Fruit fly (Drosophila melanogaster): ENCODE measurements around the gene Kat60.
A peak's percentile ranks its signal among the peaks of the same experiment; 100 is the strongest.

Kat60 gene

DNA sequence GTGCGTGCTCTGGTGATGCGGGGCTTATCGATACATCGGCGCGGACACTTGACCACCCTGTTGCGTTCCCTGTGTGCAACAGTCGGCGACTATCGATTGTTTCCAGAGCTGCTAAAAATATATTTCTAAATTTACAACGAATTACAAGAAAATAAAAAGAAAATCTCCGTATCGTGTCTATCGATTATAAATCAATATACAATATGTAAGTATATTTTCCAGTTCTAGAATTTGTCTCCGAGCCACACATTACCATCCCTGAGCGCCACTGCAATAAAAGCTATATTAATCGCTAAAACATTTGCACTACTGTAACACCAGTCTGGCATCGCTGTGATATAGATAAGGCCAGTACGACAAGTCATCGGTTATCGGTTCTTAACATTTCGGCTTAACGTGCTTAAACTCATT, at the start of gene Kat60, which contains the start of gene Mms19:
Kat60 (minus strand) TSS at position 13 of the 411 bp plus-strand sequence.
Mms19 (plus strand) TSS at position 347 of the 411 bp plus-strand sequence.
- no peak for TF ChIP-seq CG17801 (GFP tag; optimal IDR thresholded peaks at IDR 0.05; ENCODE audit: partially characterized antibody)

DNA sequence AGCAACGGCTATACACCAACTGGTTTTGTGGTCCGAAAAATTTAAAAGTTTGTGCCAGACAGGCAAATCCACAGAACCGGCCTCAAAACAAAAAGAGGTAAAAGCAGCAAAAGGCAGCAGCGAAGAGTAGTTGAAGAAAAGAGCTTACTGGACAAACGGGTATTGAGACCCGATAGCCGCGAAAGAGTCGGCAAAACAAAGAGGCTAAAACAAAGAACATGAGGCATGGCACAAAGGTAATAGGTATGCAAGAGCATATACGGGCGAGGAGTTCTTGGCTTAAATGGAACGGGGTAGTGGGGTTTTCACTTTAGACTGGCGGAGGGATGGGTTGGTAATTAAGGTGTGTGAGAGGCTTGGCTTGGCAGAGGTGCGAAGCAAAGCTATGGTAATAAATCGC, 49.1 kb upstream of the Kat60 start:
- peak; percentile 16 for TF ChIP-seq CG17801 (GFP tag; optimal IDR thresholded peaks at IDR 0.05; ENCODE audit: partially characterized antibody)

DNA sequence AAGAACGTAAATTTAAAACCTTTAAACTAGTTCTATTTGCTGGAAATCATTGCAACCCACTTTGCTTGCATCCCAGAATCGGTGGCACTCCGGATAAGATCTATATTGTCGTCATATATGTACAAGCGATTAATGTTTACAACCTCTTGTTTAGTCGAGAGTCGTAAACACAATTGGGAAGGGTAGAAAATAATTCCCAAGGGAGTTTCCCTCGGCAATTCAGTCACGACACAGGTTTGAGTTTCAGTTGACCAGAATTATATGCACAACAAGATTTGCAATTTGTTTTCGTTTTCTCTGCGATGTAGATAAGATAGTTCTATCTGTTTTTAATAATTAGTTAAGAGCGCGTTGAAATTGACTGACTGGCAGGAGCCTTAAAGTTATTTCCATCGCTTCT, 48.4 kb upstream of the Kat60 start:
- TF ChIP-seq CG17801 (GFP tag; optimal IDR thresholded peaks at IDR 0.05; ENCODE audit: partially characterized antibody) = no peak

DNA sequence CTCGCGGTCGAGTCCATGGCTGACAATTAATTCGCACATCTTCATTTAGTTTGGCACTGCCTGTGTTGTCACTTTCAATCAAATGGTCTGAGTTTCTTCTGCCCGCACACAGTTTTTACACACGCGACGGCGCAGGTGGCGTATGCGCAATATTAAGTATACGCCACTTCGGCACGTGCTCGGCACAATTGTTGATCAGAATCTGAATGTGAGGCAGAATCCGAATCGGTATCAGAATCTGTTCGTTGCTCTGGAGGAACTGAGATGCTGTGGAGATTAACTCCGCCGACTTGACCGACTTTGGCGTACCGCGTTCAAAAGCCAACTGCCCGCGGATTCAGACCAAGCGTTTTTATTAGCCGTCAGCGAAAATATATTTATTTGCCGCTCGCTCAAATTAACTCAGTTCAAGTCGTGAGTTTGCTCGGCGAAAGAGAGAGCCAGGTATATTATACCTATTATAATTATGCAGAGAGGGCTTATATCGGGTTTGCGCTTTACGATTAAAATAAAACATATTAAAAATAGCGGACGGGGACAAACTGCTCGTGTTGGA, 47.7 kb upstream of the Kat60 start:
- TF ChIP-seq CG17801 (GFP tag; optimal IDR thresholded peaks at IDR 0.05; ENCODE audit: partially characterized antibody) = no peak

DNA sequence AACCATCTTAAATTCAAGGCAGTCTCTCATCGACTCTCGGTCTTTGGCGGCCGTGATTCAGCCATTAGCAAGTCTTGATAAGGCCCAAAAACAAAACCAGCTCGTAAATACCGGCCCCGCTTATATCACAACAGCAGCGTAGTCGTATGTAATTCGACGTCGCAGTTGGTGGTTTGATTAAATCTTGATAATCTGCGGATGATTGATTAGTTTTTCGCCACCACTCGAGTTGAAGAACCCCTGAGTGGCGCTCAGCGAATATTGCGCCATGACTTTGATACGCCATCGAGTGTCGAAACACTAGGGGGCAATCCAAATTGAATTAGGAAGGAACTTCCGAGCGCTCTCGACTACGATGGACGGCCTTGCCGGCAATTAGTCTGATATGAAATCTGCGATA, 46.6 kb upstream of the Kat60 start:
- no peak for TF ChIP-seq CG17801 (GFP tag; optimal IDR thresholded peaks at IDR 0.05; ENCODE audit: partially characterized antibody)

DNA sequence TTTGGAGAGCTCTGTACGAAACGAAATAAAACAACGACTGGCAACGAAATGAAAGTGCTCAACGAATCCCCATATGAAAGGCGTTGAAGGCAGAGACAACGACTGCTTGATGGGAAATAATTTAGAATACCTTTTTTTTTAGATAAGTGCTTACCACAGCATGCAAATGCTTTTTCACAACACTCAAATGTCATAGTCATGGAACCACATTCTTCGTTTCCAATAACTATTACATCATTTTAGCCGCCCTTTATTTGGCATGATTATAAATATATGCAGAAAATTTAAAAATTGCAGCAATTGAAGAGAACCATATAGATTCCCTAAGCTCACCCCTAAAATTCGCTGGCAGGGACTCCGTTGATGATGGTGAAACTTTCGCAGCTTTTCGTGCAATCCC, 45.7 kb upstream of the Kat60 start, which contains the start of gene CG31538:
CG31538 (minus strand) TSS at position 101 of the 400 bp plus-strand sequence.
- TF ChIP-seq CG17801 (GFP tag; optimal IDR thresholded peaks at IDR 0.05; ENCODE audit: partially characterized antibody) = no peak

DNA sequence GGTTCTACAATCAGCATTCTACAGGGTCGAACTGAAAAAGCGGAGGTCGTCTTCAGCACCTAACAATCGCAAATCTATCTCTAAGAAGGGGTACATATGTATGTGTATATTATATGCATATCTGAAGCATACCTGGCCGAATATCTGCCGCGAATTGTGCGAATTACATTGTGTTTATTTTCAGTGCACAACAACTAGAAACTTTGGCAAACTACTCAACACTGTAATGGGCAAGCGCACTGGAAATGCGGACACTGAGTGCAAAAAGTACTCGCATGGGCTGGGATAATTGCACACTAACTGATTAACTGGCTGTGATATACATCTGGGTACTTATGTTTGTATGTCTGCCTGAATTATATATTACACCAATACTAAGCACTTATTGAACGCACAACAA, 38.8 kb upstream of the Kat60 start:
- peak; percentile 14 for TF ChIP-seq CG17801 (GFP tag; optimal IDR thresholded peaks at IDR 0.05; ENCODE audit: partially characterized antibody)

DNA sequence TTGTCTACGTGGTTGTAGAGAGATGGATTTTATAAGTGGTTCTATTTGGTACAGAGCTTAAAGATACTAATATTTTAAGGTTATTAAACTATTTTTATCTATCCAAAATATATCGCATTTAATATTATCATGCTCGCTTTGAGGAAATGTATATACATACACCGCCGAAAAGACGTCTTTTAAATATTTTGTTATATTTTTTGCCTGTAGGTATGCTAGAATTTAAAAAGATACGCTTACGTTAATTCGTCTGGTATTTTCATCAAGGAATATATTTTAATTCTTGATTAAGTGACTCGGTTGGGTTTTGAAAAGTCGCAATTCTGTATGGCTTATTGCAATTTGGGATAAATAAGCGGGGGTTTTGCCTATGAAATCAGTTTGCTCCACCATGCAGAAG, 36.5 kb upstream of the Kat60 start:
- TF ChIP-seq CG17801 (GFP tag; optimal IDR thresholded peaks at IDR 0.05; ENCODE audit: partially characterized antibody) = no peak

DNA sequence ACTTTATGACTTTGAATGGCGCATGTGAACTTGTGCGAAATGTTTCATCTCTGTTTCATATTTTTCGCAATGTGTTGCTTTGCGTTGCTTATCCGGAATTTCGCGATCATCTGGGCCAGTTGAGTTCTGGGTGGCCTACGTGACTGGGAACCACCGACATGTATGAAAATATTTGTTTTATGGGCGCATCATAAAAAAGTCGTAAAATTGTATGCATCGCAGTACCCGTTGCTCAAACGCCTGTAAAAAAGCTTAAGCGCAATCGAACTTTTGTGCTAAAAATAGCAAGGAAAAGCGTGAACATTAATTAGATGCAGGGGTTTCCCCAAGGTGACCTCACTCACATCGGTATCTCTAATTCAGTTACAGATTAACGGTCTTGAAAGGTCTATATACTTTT, 34.3 kb upstream of the Kat60 start:
- no peak for TF ChIP-seq CG17801 (GFP tag; optimal IDR thresholded peaks at IDR 0.05; ENCODE audit: partially characterized antibody)

DNA sequence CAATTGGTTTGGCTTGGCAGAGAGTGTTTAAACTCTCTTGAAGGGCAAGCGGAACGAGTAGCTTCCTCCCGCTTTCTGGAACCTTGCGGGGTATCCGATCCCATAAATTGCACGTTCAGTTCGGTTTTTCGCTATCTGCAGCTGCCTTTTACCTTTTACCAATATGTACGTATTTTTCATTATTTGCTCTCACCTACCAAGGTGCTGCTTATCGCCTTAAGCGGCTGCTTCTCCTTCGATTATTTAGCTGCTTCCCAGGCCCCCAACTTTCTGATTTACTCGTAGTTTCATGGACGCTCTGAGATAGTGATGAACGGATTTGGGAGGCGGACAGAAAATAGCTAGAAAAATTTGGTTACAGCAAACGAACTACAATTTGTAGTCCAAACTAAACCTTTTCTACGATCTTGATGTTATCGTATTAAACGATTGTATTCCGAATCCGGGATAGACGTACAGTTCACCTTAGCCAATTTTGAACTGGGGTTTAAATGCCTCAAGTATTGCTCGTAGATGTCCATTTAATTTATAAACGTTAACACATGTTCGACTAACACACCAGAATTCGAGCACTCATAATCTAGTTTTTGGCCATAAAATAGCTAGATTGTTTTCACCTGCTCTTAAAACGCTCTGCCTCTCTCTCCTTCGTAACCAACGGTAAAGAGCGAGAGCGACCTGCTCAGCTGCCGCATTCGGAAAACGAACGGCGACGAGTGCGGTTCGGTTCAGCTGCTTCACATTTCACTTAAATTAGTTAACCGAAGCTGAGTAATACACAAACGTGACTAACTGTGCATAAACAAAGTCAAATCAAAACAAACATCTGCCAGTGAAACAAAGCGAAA, 32.5 kb upstream of the Kat60 start:
- peak; percentile 45 for TF ChIP-seq CG17801 (GFP tag; optimal IDR thresholded peaks at IDR 0.05; ENCODE audit: partially characterized antibody)

DNA sequence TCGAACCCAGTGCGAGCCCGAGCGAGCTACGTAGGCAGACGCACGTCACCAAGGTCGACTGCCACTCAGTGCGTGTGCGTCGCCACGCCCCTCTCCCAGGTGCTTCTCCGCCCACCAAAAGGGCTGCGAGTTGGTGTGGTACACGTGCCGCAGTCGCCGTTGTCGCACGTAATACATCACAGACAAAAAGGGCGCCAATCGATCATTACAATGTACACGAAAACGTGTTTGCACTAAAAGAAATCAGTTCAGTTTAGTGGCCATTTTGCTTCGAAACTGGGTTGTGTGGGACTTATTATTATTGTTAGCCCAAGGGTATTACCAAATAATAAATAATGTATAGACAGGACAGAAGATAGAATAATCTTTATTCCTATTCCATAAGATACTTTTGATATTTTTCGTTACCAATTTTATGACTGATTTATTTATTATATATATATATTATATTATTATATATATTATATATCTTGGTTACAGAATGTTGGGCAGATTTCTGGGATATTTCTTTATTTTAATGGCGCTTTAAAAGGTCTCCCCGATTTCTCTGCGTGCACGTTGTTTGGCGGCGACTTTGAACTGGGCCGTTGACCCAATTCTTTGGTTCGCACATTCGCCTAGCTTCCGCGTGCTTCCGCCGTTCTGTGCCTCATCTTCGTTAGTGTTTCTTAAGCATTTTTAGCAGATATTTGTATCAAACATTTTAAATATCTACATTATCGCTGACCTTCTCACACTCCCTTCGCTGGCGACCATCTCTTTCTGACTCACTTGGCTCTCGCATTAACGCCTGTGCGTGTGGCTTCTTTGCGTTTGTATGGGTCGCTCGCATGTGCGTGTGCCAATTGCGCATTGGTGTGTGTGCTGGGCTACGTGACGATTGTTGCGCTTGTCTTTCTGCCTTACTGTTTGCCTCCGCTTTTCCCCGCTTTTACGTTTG, 31.6 kb upstream of the Kat60 start:
- TF ChIP-seq CG17801 (GFP tag; optimal IDR thresholded peaks at IDR 0.05; ENCODE audit: partially characterized antibody) = peak; percentile 73

DNA sequence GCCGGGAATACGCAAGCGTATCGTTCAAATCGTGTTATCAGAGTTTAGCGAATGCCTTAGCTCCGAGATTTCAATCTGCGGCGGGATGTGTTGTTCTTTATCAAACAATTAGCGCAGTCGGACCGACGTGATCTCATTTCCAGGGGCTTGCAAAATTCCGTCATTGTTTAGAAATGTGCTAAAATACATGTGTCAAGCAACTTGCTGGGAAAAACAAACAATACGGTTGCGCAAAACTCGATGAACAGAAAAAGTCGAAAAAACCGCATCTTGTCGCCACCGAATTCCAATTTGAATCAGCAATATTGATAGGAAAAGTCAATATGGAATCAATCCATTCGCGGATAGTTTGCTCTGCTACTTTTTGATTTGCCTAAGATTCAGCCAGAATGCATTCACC, 30.6 kb upstream of the Kat60 start, which contains the start of gene Tim17a2:
Tim17a2 (minus strand) TSS at position 101 of the 400 bp plus-strand sequence.
- TF ChIP-seq CG17801 (GFP tag; optimal IDR thresholded peaks at IDR 0.05; ENCODE audit: partially characterized antibody) = no peak

DNA sequence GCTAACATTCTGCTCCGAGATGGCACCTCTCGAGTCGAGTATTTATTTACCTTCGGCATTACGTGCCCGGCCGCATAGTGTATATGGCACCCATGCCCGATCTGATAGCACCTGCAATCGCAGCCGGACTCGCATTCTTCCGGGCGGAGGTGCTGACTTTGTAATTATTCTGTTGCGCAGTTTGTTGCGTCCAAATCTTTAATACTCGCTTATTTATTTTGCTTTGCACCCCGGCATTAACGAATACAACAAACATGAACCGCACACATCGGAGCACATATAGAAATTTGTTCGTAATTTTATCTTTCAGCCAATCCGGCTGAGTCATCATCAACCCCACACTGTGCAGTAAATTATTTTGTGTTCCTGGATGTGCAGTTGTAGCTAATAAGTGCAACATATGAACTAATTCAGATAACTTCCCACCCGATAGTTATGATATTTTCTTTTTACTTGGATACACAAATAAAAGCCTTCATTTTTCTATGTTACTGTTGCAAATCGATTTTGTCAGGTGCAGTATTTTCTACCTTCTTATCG, 30.1 kb upstream of the Kat60 start:
- TF ChIP-seq CG17801 (GFP tag; optimal IDR thresholded peaks at IDR 0.05; ENCODE audit: partially characterized antibody) = no peak

DNA sequence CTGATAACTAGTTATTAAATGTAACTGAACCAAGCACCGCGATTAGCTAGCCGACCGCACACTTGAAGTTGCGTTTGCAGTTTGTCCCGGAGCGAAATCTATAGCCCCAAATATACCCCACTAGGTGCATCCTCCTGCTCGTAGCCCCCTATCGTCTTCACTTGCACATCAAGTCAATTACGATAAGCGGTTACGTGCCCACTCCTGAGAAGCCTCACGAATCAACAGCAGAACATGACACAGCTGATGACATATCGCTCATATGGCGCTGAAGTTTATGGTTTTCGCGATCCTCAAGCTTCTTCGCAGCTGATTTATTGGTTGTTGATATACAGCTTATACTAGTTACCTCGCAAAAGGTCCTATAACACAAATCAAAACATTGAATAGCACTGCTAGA, 29.3 kb upstream of the Kat60 start:
- TF ChIP-seq CG17801 (GFP tag; optimal IDR thresholded peaks at IDR 0.05; ENCODE audit: partially characterized antibody) = no peak

DNA sequence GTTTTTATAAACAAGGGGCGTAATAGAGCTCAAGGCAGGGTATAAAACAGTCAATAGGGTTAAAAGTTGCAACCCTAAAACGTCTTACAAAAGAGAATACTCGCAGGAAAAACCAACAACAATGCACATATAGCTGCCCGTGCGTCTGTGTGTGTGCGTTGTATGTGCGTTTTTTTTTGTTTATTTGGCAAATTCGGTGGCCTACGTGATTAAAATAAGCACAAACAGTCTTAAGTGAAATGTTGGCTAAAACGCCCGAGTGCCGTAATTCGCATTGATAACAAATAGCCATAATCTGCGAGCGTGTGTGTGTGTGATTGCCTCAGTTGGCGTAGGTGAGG, 25.1 kb upstream of the Kat60 start:
- TF ChIP-seq CG17801 (GFP tag; optimal IDR thresholded peaks at IDR 0.05; ENCODE audit: partially characterized antibody) = no peak

All from ovary, adult (tissue).